Fruit fly (Drosophila melanogaster): ENCODE data around the gene CG4935.
A peak's percentile ranks its signal among the peaks of the same experiment; 100 is the strongest.

Gene CG4935

dm6 chr2L:16286360-16287005, 24.5 kb downstream of the CG4935 start (continued):
- peak; percentile 63 for TF ChIP-seq CG4820 (GFP tag; optimal IDR thresholded peaks at IDR 0.05)
- TF ChIP-seq Sry-δ (GFP tag; optimal IDR thresholded peaks at IDR 0.05), result peak; percentile 41
- no peak for TF ChIP-seq ase (GFP tag; IDR thresholded peaks at IDR 0.05)
- no peak for TF ChIP-seq crol (GFP tag; IDR thresholded peaks at IDR 0.05)
- peak; percentile 81 for TF ChIP-seq CG15011 (GFP tag; optimal IDR thresholded peaks at IDR 0.05)
- TF ChIP-seq CG11085 (GFP tag; IDR thresholded peaks at IDR 0.05), result no peak
- peak; percentile 54 for TF ChIP-seq Abd-B (GFP tag; optimal IDR thresholded peaks at IDR 0.05)
- no peak for TF ChIP-seq Dip2 (GFP tag; IDR thresholded peaks at IDR 0.05)
- TF ChIP-seq pb (GFP tag; optimal IDR thresholded peaks at IDR 0.05), result peak; percentile 83
- TF ChIP-seq CG16815 (GFP tag; optimal IDR thresholded peaks at IDR 0.05), result peak; percentile 79
- TF ChIP-seq slou (GFP tag; optimal IDR thresholded peaks at IDR 0.05), result peak; percentile 32
- TF ChIP-seq CG4424 (GFP tag; optimal IDR thresholded peaks at IDR 0.05), result peak; percentile 85
- no peak for TF ChIP-seq E2f1 (GFP tag; IDR thresholded peaks at IDR 0.05)
- TF ChIP-seq croc (GFP tag; conservative IDR thresholded peaks at IDR 0.05), result peak; percentile 66
- peak; percentile 59 for TF ChIP-seq HmgZ (tag; optimal IDR thresholded peaks at IDR 0.05)
- TF ChIP-seq scrt (GFP tag; optimal IDR thresholded peaks at IDR 0.05), result peak; percentile 69
- peak; percentile 79 for TF ChIP-seq trem (tag; optimal IDR thresholded peaks at IDR 0.05)
- TF ChIP-seq CG13894 (tag; optimal IDR thresholded peaks at IDR 0.05), result peak; percentile 28
- TF ChIP-seq CG7372 (GFP tag; IDR thresholded peaks at IDR 0.05), result no peak
- TF ChIP-seq dmrt11E (tag; optimal IDR thresholded peaks at IDR 0.05), result peak; percentile 81
- peak; percentile 87 for TF ChIP-seq CG7839 (tag; optimal IDR thresholded peaks at IDR 0.05)
- peak; percentile 87 for TF ChIP-seq CG18599 (GFP tag; optimal IDR thresholded peaks at IDR 0.05)
- TF ChIP-seq CG2116 (GFP tag; optimal IDR thresholded peaks at IDR 0.05), result peak; percentile 58
- TF ChIP-seq CG8944 (GFP tag; optimal IDR thresholded peaks at IDR 0.05), result peak; percentile 53
- TF ChIP-seq CG17612 (GFP tag; IDR thresholded peaks at IDR 0.05), result no peak
- peak; percentile 73 for TF ChIP-seq tap (tag; optimal IDR thresholded peaks at IDR 0.05)
- peak; percentile 67 for TF ChIP-seq Antp (GFP tag; optimal IDR thresholded peaks at IDR 0.05)
- peak; percentile 71 for TF ChIP-seq Bteb2 (GFP tag; optimal IDR thresholded peaks at IDR 0.05)
- peak; percentile 72 for TF ChIP-seq Myb (GFP tag; optimal IDR thresholded peaks at IDR 0.05)
- peak; percentile 68 for TF ChIP-seq CG9876 (GFP tag; optimal IDR thresholded peaks at IDR 0.05)
- peak; percentile 58 for TF ChIP-seq CG4282 (GFP tag; optimal IDR thresholded peaks at IDR 0.05)
- TF ChIP-seq bab2 (GFP tag; optimal IDR thresholded peaks at IDR 0.05), result peak; percentile 84
- peak; percentile 25 for TF ChIP-seq Lhr (GFP tag; optimal IDR thresholded peaks at IDR 0.05)
- TF ChIP-seq Mes4 (GFP tag; optimal IDR thresholded peaks at IDR 0.05), result peak; percentile 72
- peak; percentile 86 for TF ChIP-seq Hmr (GFP tag; optimal IDR thresholded peaks at IDR 0.05)
- peak; percentile 76 for TF ChIP-seq fd3F (GFP tag; optimal IDR thresholded peaks at IDR 0.05)
- no peak for TF ChIP-seq gfzf (GFP tag; optimal IDR thresholded peaks at IDR 0.05)
- TF ChIP-seq sens (GFP tag), result peak; percentile 95
- peak; percentile 66 for TF ChIP-seq Nf-YB (GFP tag; optimal IDR thresholded peaks at IDR 0.05)
- TF ChIP-seq C15 (GFP tag; IDR thresholded peaks at IDR 0.05), result no peak
- TF ChIP-seq CG15696 (tag; optimal IDR thresholded peaks at IDR 0.05), result peak; percentile 76
- no peak for TF ChIP-seq CG16779 (GFP tag; IDR thresholded peaks at IDR 0.05)
- peak; percentile 80 for TF ChIP-seq corto (GFP tag; optimal IDR thresholded peaks at IDR 0.05)
- TF ChIP-seq jigr1 (GFP tag; IDR thresholded peaks at IDR 0.05), result no peak
- peak; percentile 97 for TF ChIP-seq Med (GFP tag)
- peak; percentile 72 for TF ChIP-seq pnt (GFP tag; optimal IDR thresholded peaks at IDR 0.05)
- TF ChIP-seq MTF-1 (GFP tag; optimal IDR thresholded peaks at IDR 0.05; ENCODE audit: borderline replicate concordance), result peak; percentile 13
- TF ChIP-seq HLH4C (GFP tag; IDR thresholded peaks at IDR 0.05; ENCODE audit: partially characterized antibody), result no peak
- TF ChIP-seq Hmx (GFP tag; optimal IDR thresholded peaks at IDR 0.05), result peak; percentile 41
- TF ChIP-seq Ssrp (tag; optimal IDR thresholded peaks at IDR 0.05), result peak; percentile 67
